Fruit fly (Drosophila melanogaster) whole organism, prepupa: ENCODE measurements around the gene Myo61F.

Source experiments
- Blimp-1 ChIP-seq: fragments of 200-800 bp; sonication (Bioruptor generic); optimal IDR thresholded peaks from 3 replicates; lab custom pipeline; 2017; ENCODE audit warnings: missing biosample characterization, missing genetic modification characterization, mild to moderate bottlenecking, moderate library complexity, missing genetic modification reagents
- CG10631 ChIP-seq: fragments of 200-800 bp; sonication (Bioruptor generic); optimal IDR thresholded peaks from 2 replicates; lab custom pipeline; 2016; ENCODE audit warnings: missing biosample characterization, missing genetic modification characterization
- CG11294 ChIP-seq: fragments of 200-800 bp; sonication (Bioruptor generic); IDR thresholded peaks from 2 replicates; pipeline ENCODE4 v1.3.6; 2022; ENCODE audit warnings: missing biosample characterization, missing genetic modification characterization
- CG11762 ChIP-seq: fragments of 200-800 bp; sonication (Bioruptor generic); optimal IDR thresholded peaks from 3 replicates; lab custom pipeline; 2016; ENCODE audit warnings: missing biosample characterization, missing genetic modification characterization; ENCODE audit not compliant: insufficient read depth
- CG11902 ChIP-seq: fragments of 200-800 bp; sonication (Bioruptor generic); optimal IDR thresholded peaks from 3 replicates; lab custom pipeline; 2016; ENCODE audit warnings: missing biosample characterization, missing genetic modification characterization
- CG15336 ChIP-seq: fragments of 200-800 bp; sonication (Bioruptor generic); IDR thresholded peaks from 2 replicates; pipeline ENCODE4 v1.3.6; 2022; ENCODE audit warnings: missing biosample characterization, missing genetic modification characterization
- CG1621 ChIP-seq: fragments of 200-800 bp; sonication (Bioruptor generic); optimal IDR thresholded peaks from 3 replicates; lab custom pipeline; 2018; ENCODE audit warnings: missing biosample characterization, mild to moderate bottlenecking, missing genetic modification characterization
- CG16779 ChIP-seq: fragments of 200-800 bp; sonication (Bioruptor generic); optimal IDR thresholded peaks from 3 replicates; lab custom pipeline; 2017; ENCODE audit warnings: missing biosample characterization, mild to moderate bottlenecking, missing genetic modification characterization
- CG34406 ChIP-seq: fragments of 200-800 bp; sonication (Bioruptor generic); optimal IDR thresholded peaks from 3 replicates; lab custom pipeline; 2016; ENCODE audit warnings: missing biosample characterization, missing genetic modification characterization
- CG3919 ChIP-seq: fragments of 200-800 bp; sonication (Bioruptor generic); optimal IDR thresholded peaks from 3 replicates; lab custom pipeline; 2016; ENCODE audit warnings: missing biosample characterization, missing genetic modification characterization
- CG4318 ChIP-seq: fragments of 200-800 bp; sonication (Bioruptor generic); optimal IDR thresholded peaks from 3 replicates; lab custom pipeline; 2017; ENCODE audit warnings: missing biosample characterization, mild to moderate bottlenecking, missing genetic modification characterization
- CG6792 ChIP-seq: fragments of 200-800 bp; sonication (Bioruptor generic); optimal IDR thresholded peaks from 3 replicates; lab custom pipeline; 2016; ENCODE audit warnings: missing biosample characterization, missing genetic modification characterization
- CG6808 ChIP-seq: fragments of 200-800 bp; sonication (Bioruptor generic); optimal IDR thresholded peaks from 3 replicates; lab custom pipeline; 2017; ENCODE audit warnings: missing biosample characterization, missing genetic modification characterization, mild to moderate bottlenecking, moderate library complexity, missing genetic modification reagents
- CG6854 ChIP-seq: fragments of 200-800 bp; sonication (Bioruptor generic); optimal IDR thresholded peaks from 2 replicates; lab custom pipeline; 2017; ENCODE audit warnings: missing biosample characterization, mild to moderate bottlenecking, missing genetic modification characterization
- CG8119 ChIP-seq: fragments of 200-800 bp; sonication (Bioruptor generic); IDR thresholded peaks from 3 replicates; pipeline ENCODE4 v1.3.6; 2022; ENCODE audit warnings: missing biosample characterization, missing genetic modification characterization
- CG8319 ChIP-seq: fragments of 200-800 bp; sonication (Bioruptor generic); optimal IDR thresholded peaks from 3 replicates; lab custom pipeline; 2016; ENCODE audit warnings: missing biosample characterization, missing genetic modification characterization
- CG8632 ChIP-seq: fragments of 200-800 bp; sonication (Bioruptor generic); optimal IDR thresholded peaks from 3 replicates; lab custom pipeline; 2016; ENCODE audit warnings: missing biosample characterization, missing genetic modification characterization
- CG9139 ChIP-seq: fragments of 200-800 bp; sonication (Bioruptor generic); optimal IDR thresholded peaks from 3 replicates; lab custom pipeline; 2017; ENCODE audit warnings: missing biosample characterization, mild to moderate bottlenecking, missing genetic modification characterization
- Eip75B ChIP-seq: fragments of 200-800 bp; sonication (Bioruptor generic); optimal IDR thresholded peaks from 3 replicates; lab custom pipeline; 2016; ENCODE audit warnings: missing biosample characterization, missing genetic modification characterization
- Eip93F ChIP-seq: fragments of 200-800 bp; sonication (Bioruptor generic); optimal IDR thresholded peaks from 2 replicates; lab custom pipeline; 2016; ENCODE audit warnings: missing biosample characterization, mild to moderate bottlenecking, missing genetic modification characterization
- Ets21C ChIP-seq: fragments of 200-800 bp; sonication (Bioruptor generic); optimal IDR thresholded peaks from 3 replicates; lab custom pipeline; 2016; ENCODE audit warnings: missing biosample characterization, missing genetic modification characterization
- Ets96B ChIP-seq: fragments of 200-800 bp; optimal IDR thresholded peaks from 2 replicates; lab custom pipeline; 2019; ENCODE audit warnings: missing biosample characterization, mild to moderate bottlenecking, missing genetic modification characterization, moderate library complexity
- Gug ChIP-seq: fragments of 200-800 bp; sonication (Bioruptor generic); IDR thresholded peaks from 2 replicates; pipeline ENCODE4 v1.3.6; 2022; ENCODE audit warnings: missing biosample characterization, missing genetic modification characterization
- Hr38 ChIP-seq: sonication (Bioruptor generic); optimal IDR thresholded peaks from 2 replicates; lab custom pipeline; 2016; ENCODE audit warnings: missing biosample characterization, missing genetic modification characterization
- Hr39 ChIP-seq: fragments of 200-800 bp; sonication (Bioruptor generic); optimal IDR thresholded peaks from 2 replicates; lab custom pipeline; 2016; ENCODE audit warnings: missing biosample characterization, missing genetic modification characterization
- Met ChIP-seq: fragments of 200-800 bp; sonication (Bioruptor generic); optimal IDR thresholded peaks from 3 replicates; lab custom pipeline; 2016; ENCODE audit warnings: missing biosample characterization, missing genetic modification characterization
- Smox ChIP-seq: fragments of 200-800 bp; sonication (Bioruptor generic); optimal IDR thresholded peaks from 3 replicates; lab custom pipeline; 2016; ENCODE audit warnings: missing biosample characterization, missing genetic modification characterization
- Sox102F ChIP-seq: fragments of 200-800 bp; sonication (Bioruptor generic); optimal IDR thresholded peaks from 2 replicates; lab custom pipeline; 2016; ENCODE audit warnings: missing biosample characterization, mild to moderate bottlenecking, missing genetic modification characterization
- Sox14 ChIP-seq: fragments of 200-800 bp; sonication (Bioruptor generic); optimal IDR thresholded peaks from 3 replicates; lab custom pipeline; 2016; ENCODE audit warnings: missing biosample characterization, missing genetic modification characterization
- Sox15 ChIP-seq: fragments of 200-800 bp; sonication (Bioruptor generic); optimal IDR thresholded peaks from 3 replicates; lab custom pipeline; 2016; ENCODE audit warnings: missing biosample characterization, missing genetic modification characterization
- achi ChIP-seq: fragments of 200-800 bp; sonication (Bioruptor generic); optimal IDR thresholded peaks from 3 replicates; lab custom pipeline; 2016; ENCODE audit warnings: missing biosample characterization, missing genetic modification characterization
- acj6 ChIP-seq: fragments of 200-800 bp; sonication (Bioruptor generic); optimal IDR thresholded peaks from 3 replicates; lab custom pipeline; 2016; ENCODE audit warnings: missing biosample characterization, missing genetic modification characterization
- cyc ChIP-seq: fragments of 200-800 bp; sonication (Bioruptor generic); optimal IDR thresholded peaks from 3 replicates; lab custom pipeline; 2016; ENCODE audit warnings: missing biosample characterization, missing genetic modification characterization
- dac ChIP-seq: fragments of 200-800 bp; sonication (Bioruptor generic); optimal IDR thresholded peaks from 2 replicates; lab custom pipeline; 2017; ENCODE audit warnings: missing biosample characterization, mild to moderate bottlenecking, missing genetic modification characterization
- eg ChIP-seq: fragments of 200-800 bp; sonication (Bioruptor generic); IDR thresholded peaks from 3 replicates; pipeline ENCODE4 v1.3.6; 2022; ENCODE audit warnings: missing biosample characterization, missing genetic modification characterization
- esn ChIP-seq: fragments of 200-800 bp; sonication (Bioruptor generic); optimal IDR thresholded peaks from 2 replicates; lab custom pipeline; 2016; ENCODE audit warnings: missing biosample characterization, mild to moderate bottlenecking, missing genetic modification characterization, moderate library complexity
- fd59A ChIP-seq: fragments of 200-800 bp; sonication (Bioruptor generic); optimal IDR thresholded peaks from 2 replicates; lab custom pipeline; 2017; ENCODE audit warnings: missing biosample characterization, mild to moderate bottlenecking, missing genetic modification characterization, missing genetic modification reagents
- fd85E ChIP-seq: fragments of 200-800 bp; sonication (Bioruptor generic); optimal IDR thresholded peaks from 3 replicates; lab custom pipeline; 2016; ENCODE audit warnings: missing biosample characterization, missing genetic modification characterization
- fkh ChIP-seq: fragments of 200-800 bp; sonication (Bioruptor generic); optimal IDR thresholded peaks from 3 replicates; lab custom pipeline; 2017; ENCODE audit warnings: missing biosample characterization, mild to moderate bottlenecking, missing genetic modification characterization, moderate library complexity
- net ChIP-seq: fragments of 200-800 bp; sonication (Bioruptor generic); optimal IDR thresholded peaks from 3 replicates; lab custom pipeline; 2016; ENCODE audit warnings: missing biosample characterization, missing genetic modification characterization
- pdm3 ChIP-seq: fragments of 200-800 bp; sonication (Bioruptor generic); optimal IDR thresholded peaks from 3 replicates; lab custom pipeline; 2016; ENCODE audit warnings: missing biosample characterization, missing genetic modification characterization
- salr ChIP-seq, 2 experiments: fragments of 200-800 bp; sonication (Bioruptor generic); optimal IDR thresholded peaks; 3 replicates each; lab custom pipeline; 2016 to 2018; ENCODE audit warnings: missing biosample characterization in 2 of 2, missing genetic modification characterization in 2 of 2, mild to moderate bottlenecking in 1 of 2
- spab ChIP-seq: fragments of 200-800 bp; sonication (Bioruptor generic); optimal IDR thresholded peaks from 2 replicates; lab custom pipeline; 2017; ENCODE audit warnings: missing biosample characterization, mild to moderate bottlenecking, missing genetic modification characterization, missing genetic modification reagents
- ss ChIP-seq, 2 experiments: fragments of 200-800 bp; sonication (Bioruptor generic); optimal IDR thresholded peaks; 2 replicates in 1 of 2; 3 replicates in 1 of 2; lab custom pipeline; 2017 to 2018; ENCODE audit warnings: mild to moderate bottlenecking in 2 of 2, missing biosample characterization in 2 of 2, missing genetic modification characterization in 2 of 2, moderate library complexity in 1 of 2
- svp ChIP-seq: fragments of 200-800 bp; sonication (Bioruptor generic); peaks from one replicate; lab custom pipeline; 2016; ENCODE audit warnings: missing biosample characterization, missing genetic modification characterization
- topi ChIP-seq: fragments of 200-800 bp; sonication (Bioruptor generic); optimal IDR thresholded peaks from 3 replicates; lab custom pipeline; 2016; ENCODE audit warnings: missing biosample characterization, missing genetic modification characterization

Myo61F gene

dm6 chr3L:1298509-1298908, 19.8 kb upstream of the Myo61F start, which contains the start of gene scf:
Gene scf, plus strand, starts transcription at chr3L:1298672.
- TF ChIP-seq CG11762 (GFP tag; lab: Kevin White, UChicago) (no peak), Eip93F (GFP tag; lab: Kevin White, UChicago) (no peak), CG6808 (peak; percentile 100), Blimp-1 (GFP tag; lab: Kevin White, UChicago) (no peak), svp (GFP tag; lab: Kevin White, UChicago) (peak; percentile 90), CG8632 (no peak), fkh (GFP tag; lab: Kevin White, UChicago) (no peak), Sox14 (GFP tag; lab: Kevin White, UChicago) (peak; percentile 4), CG15336 (no peak; the same call in 1 of the 2 replicates), CG6792 (GFP tag; lab: Kevin White, UChicago) (no peak), spab (no peak), CG1621 (tag; lab: Kevin White, UChicago) (peak; percentile 38), topi (GFP tag; lab: Kevin White, UChicago) (peak; percentile 8), eg (GFP tag; lab: Robert Waterston, UW) (peak; percentile 38; the same call in 1 of the 3 replicates), pdm3 (GFP tag; lab: Kevin White, UChicago) (no peak), esn (GFP tag; lab: Kevin White, UChicago) (peak; percentile 16)

dm6 chr3L:1300076-1300635, 18.1 kb upstream of the Myo61F start:
- peak; percentile 26; the same call in 1 of the 2 replicates for TF ChIP-seq CG11294 (GFP tag; lab: Robert Waterston, UW)
- TF ChIP-seq Eip75B (GFP tag; lab: Kevin White, UChicago), result no peak
- TF ChIP-seq spab, result no peak
- TF ChIP-seq achi (GFP tag; lab: Kevin White, UChicago), result no peak
- TF ChIP-seq CG9139 (GFP tag; lab: Kevin White, UChicago), result no peak
- TF ChIP-seq svp (GFP tag; lab: Kevin White, UChicago), result peak; percentile 90
- no peak for TF ChIP-seq fd85E
- no peak for TF ChIP-seq Smox (GFP tag; lab: Kevin White, UChicago)
- TF ChIP-seq cyc, result peak; percentile 50
- TF ChIP-seq fkh (GFP tag; lab: Kevin White, UChicago), result no peak
- peak; percentile 40 for TF ChIP-seq CG11902 (GFP tag; lab: Kevin White, UChicago)
- peak; percentile 48 for TF ChIP-seq Blimp-1 (GFP tag; lab: Kevin White, UChicago)
- TF ChIP-seq topi (GFP tag; lab: Kevin White, UChicago), result peak; percentile 68
- peak; percentile 66 for TF ChIP-seq CG6808
- peak; percentile 65 for TF ChIP-seq CG6792 (GFP tag; lab: Kevin White, UChicago)
- peak; percentile 82 for TF ChIP-seq esn (GFP tag; lab: Kevin White, UChicago)
- peak in 1 of 2 experiments; percentile 46 for TF ChIP-seq ss (GFP tag; optimal IDR thresholded peaks at IDR 0.05; lab: Kevin White, UChicago)
- peak; percentile 70 for TF ChIP-seq net (GFP tag; lab: Kevin White, UChicago)
- peak; percentile 70 for TF ChIP-seq CG15336
- TF ChIP-seq Hr39 (GFP tag; lab: Kevin White, UChicago), result peak; percentile 52
- peak; percentile 67 for TF ChIP-seq Ets96B (tag; lab: Kevin White, UChicago)
- TF ChIP-seq acj6 (GFP tag; lab: Kevin White, UChicago), result peak; percentile 60
- peak; percentile 33 for TF ChIP-seq CG6854 (GFP tag; lab: Kevin White, UChicago)
- no peak for TF ChIP-seq Sox102F (GFP tag; lab: Kevin White, UChicago)
- TF ChIP-seq CG4318 (GFP tag; lab: Kevin White, UChicago), result no peak
- TF ChIP-seq CG16779 (tag; lab: Kevin White, UChicago), result no peak
- peak; percentile 60 for TF ChIP-seq Sox14 (GFP tag; lab: Kevin White, UChicago)
- TF ChIP-seq dac, result no peak
- TF ChIP-seq CG34406 (GFP tag; lab: Kevin White, UChicago), result peak; percentile 68
- no peak for TF ChIP-seq CG10631 (GFP tag; lab: Kevin White, UChicago)
- no peak for TF ChIP-seq pdm3 (GFP tag; lab: Kevin White, UChicago)
- no peak for TF ChIP-seq Ets21C (GFP tag; lab: Kevin White, UChicago)
- peak; percentile 65 for TF ChIP-seq CG8632
- TF ChIP-seq salr (GFP tag; optimal IDR thresholded peaks at IDR 0.05; lab: Kevin White, UChicago), result no peak
- peak; percentile 68; the same call in 2 of the 3 replicates for TF ChIP-seq eg (GFP tag; lab: Robert Waterston, UW)
- no peak for TF ChIP-seq Hr38 (GFP tag; lab: Kevin White, UChicago)
- TF ChIP-seq CG3919, result no peak
- TF ChIP-seq Met (GFP tag; lab: Kevin White, UChicago), result no peak
- peak; percentile 37 for TF ChIP-seq CG11762 (GFP tag; lab: Kevin White, UChicago)
- peak; percentile 6 for TF ChIP-seq CG8319 (GFP tag; lab: Kevin White, UChicago)
- TF ChIP-seq Gug (GFP tag; lab: Robert Waterston, UW), result peak; percentile 43; the same call in 1 of the 2 replicates
- peak; percentile 61 for TF ChIP-seq CG8119 (GFP tag; lab: Robert Waterston, UW)
- no peak for TF ChIP-seq fd59A (GFP tag; lab: Kevin White, UChicago)
- TF ChIP-seq Sox15, result peak; percentile 47
